5 fruit fly cellular contexts compared by ENCODE assay signal in the genomic region with DNA sequence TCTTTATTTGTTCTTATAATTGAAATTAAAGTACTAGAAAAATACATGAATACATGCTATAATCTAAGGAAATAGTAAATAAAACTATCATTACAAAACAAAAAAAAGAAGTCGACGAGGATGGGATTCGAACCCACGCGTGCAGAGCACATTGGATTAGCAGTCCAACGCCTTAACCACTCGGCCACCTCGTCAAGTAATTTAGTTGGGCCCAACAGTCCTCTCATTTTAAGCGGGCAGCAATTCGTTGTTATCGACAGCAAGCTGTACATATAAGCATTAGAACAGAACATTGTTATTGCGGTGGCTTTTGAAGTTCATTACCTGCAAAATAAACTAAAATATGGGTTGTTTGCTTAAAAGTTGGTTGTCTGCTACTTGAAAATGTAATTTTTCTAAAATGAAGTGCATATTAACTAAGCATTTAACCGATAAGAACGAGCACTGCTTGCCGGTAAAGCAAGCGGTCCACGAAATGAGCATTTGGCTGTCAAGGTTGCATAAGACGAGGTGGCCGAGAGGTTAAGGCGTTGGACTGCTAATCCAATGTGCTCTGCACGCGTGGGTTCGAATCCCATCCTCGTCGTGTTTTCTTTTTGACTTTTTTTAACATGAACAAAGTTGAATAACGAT.
TF ChIP-seq lines count a peak whose summit lies in the region.

No protein-coding gene starts in this region.

- TF ChIP-seq CTCF in whole organism, embryonic (GFP tag; optimal IDR thresholded peaks at IDR 0.05; lab: Kevin White, UChicago) = peak; percentile 55

TF ChIP-seq in whole organism, 6 proteins besides CTCF, POLR2A, EP300 and RAD21:
- TF ChIP-seq EcR (GFP tag; optimal IDR thresholded peaks at IDR 0.05; lab: Kevin White, UChicago) = no peak
- peak; percentile 44 for TF ChIP-seq CG8478 (optimal IDR thresholded peaks at IDR 0.05; lab: Kevin White, UChicago)

TF ChIP-seq in whole organism, adult, 20 proteins besides CTCF, POLR2A, EP300 and RAD21:
- TF ChIP-seq bab1 (GFP tag; optimal IDR thresholded peaks at IDR 0.05; lab: Kevin White, UChicago) (peak; percentile 15), Clk (GFP tag; optimal IDR thresholded peaks at IDR 0.05; lab: Kevin White, UChicago) (no peak)

TF ChIP-seq in whole organism, embryonic, 481 proteins besides CTCF, POLR2A, EP300 and RAD21 (continues in another document):
- TF ChIP-seq CG11247 (GFP tag; IDR thresholded peaks at IDR 0.05; lab: Robert Waterston, UW) = no peak
- TF ChIP-seq sens (GFP tag; lab: Kevin White, UChicago) = peak; percentile 68
- peak; percentile 100 for TF ChIP-seq Bdp1 (GFP tag; optimal IDR thresholded peaks at IDR 0.05; lab: Kevin White, UChicago)
- no peak for TF ChIP-seq CG9817 (tag; optimal IDR thresholded peaks at IDR 0.05; lab: Kevin White, UChicago)
- TF ChIP-seq CG14710 (tag; optimal IDR thresholded peaks at IDR 0.05; lab: Kevin White, UChicago) = peak; percentile 5
- peak; percentile 62; the same call in 1 of the 2 replicates for TF ChIP-seq sna (GFP tag; IDR thresholded peaks at IDR 0.05; lab: Robert Waterston, UW; ENCODE audit: partially characterized antibody)
- no peak for TF ChIP-seq Side (GFP tag; optimal IDR thresholded peaks at IDR 0.05; lab: Kevin White, UChicago)
- TF ChIP-seq HmgZ (tag; optimal IDR thresholded peaks at IDR 0.05; lab: Kevin White, UChicago) = peak; percentile 37
- TF ChIP-seq pan (optimal IDR thresholded peaks at IDR 0.05; lab: Kevin White, UChicago) = no peak
- TF ChIP-seq pan (GFP tag; optimal IDR thresholded peaks at IDR 0.05 in 1 of 2, IDR thresholded peaks at IDR 0.05 in 1 of 2) = peak in 1 of 2 experiments; percentile 12
- peak; percentile 95 for TF ChIP-seq chinmo (GFP tag; IDR thresholded peaks at IDR 0.05; lab: Robert Waterston, UW; ENCODE audit: partially characterized antibody)
- no peak for TF ChIP-seq CG9727 (GFP tag; optimal IDR thresholded peaks at IDR 0.05; lab: Kevin White, UChicago)
- no peak for TF ChIP-seq CG13624 (GFP tag; optimal IDR thresholded peaks at IDR 0.05; lab: Kevin White, UChicago)
- peak; percentile 99 for TF ChIP-seq CG31365 (tag; optimal IDR thresholded peaks at IDR 0.05; lab: Kevin White, UChicago)
- peak; percentile 96 for TF ChIP-seq CG42726 (GFP tag; IDR thresholded peaks at IDR 0.05; lab: Robert Waterston, UW; ENCODE audit: partially characterized antibody)
- TF ChIP-seq CG17328 (GFP tag; IDR thresholded peaks at IDR 0.05; lab: Robert Waterston, UW) = 0 out of 2 replicates have a peak, but pooled peaks have one; percentile 20
- peak in 1 of 2 experiments; percentile 99 for TF ChIP-seq Pdp1 (GFP tag; optimal IDR thresholded peaks at IDR 0.05; lab: Kevin White, UChicago)
- peak; percentile 5 for TF ChIP-seq CG11504 (tag; optimal IDR thresholded peaks at IDR 0.05; lab: Kevin White, UChicago)
- no peak for TF ChIP-seq CG3726 (GFP tag; IDR thresholded peaks at IDR 0.05; lab: Robert Waterston, UW)
- TF ChIP-seq CG8478 (optimal IDR thresholded peaks at IDR 0.05; lab: Kevin White, UChicago) = peak; percentile 81
- peak; percentile 67 for TF ChIP-seq knrl (GFP tag; IDR thresholded peaks at IDR 0.05; lab: Robert Waterston, UW; ENCODE audit: partially characterized antibody)
- TF ChIP-seq ftz-f1 (GFP tag; optimal IDR thresholded peaks at IDR 0.05; lab: Kevin White, UChicago) = peak; percentile 84
- peak; percentile 22 for TF ChIP-seq nmo (GFP tag; optimal IDR thresholded peaks at IDR 0.05; lab: Kevin White, UChicago)
- TF ChIP-seq bbx (GFP tag; IDR thresholded peaks at IDR 0.05; lab: Robert Waterston, UW; ENCODE audit: partially characterized antibody) = peak; percentile 83

TF ChIP-seq in whole organism, prepupa, 60 proteins besides CTCF, POLR2A, EP300 and RAD21:
- TF ChIP-seq Lpt (GFP tag; optimal IDR thresholded peaks at IDR 0.05; lab: Kevin White, UChicago) (no peak), dsx (GFP tag; optimal IDR thresholded peaks at IDR 0.05; lab: Kevin White, UChicago; ENCODE audit: poor library complexity, severe bottlenecking) (no peak), Eip78C (GFP tag; lab: Kevin White, UChicago) (peak; percentile 69), CG32006 (GFP tag; optimal IDR thresholded peaks at IDR 0.05; lab: Kevin White, UChicago) (no peak), vri (GFP tag; optimal IDR thresholded peaks at IDR 0.05; lab: Kevin White, UChicago) (peak; percentile 93), cyc (GFP tag; optimal IDR thresholded peaks at IDR 0.05; lab: Kevin White, UChicago) (no peak), CG6163 (GFP tag; IDR thresholded peaks at IDR 0.05; lab: Robert Waterston, UW) (no peak), CG15336 (GFP tag; IDR thresholded peaks at IDR 0.05; lab: Robert Waterston, UW) (no peak)

TF ChIP-seq in whole organism, wandering third instar larva, 38 proteins besides CTCF, POLR2A, EP300 and RAD21:
- peak; percentile 23 for TF ChIP-seq Myc (optimal IDR thresholded peaks at IDR 0.05; lab: Kevin White, UChicago)
- peak; percentile 14 for TF ChIP-seq Abd-B (GFP tag; optimal IDR thresholded peaks at IDR 0.05; lab: Kevin White, UChicago)
- TF ChIP-seq N (GFP tag; optimal IDR thresholded peaks at IDR 0.05; lab: Kevin White, UChicago) = peak; percentile 77
- TF ChIP-seq GATAd (GFP tag; optimal IDR thresholded peaks at IDR 0.05; lab: Kevin White, UChicago) = no peak
